Fruit fly (Drosophila melanogaster): ENCODE results near the gene CG14252.

dm6 chr3R:26989802-26990509 lies 44.6 kb downstream of the CG14252 start, which contains the start of gene CG31076:
- TF ChIP-seq h (optimal IDR thresholded peaks at IDR 0.05) (no peak), Myc (optimal IDR thresholded peaks at IDR 0.05) (no peak)

All from Kc167 (cell line).